Worm (Caenorhabditis elegans): ENCODE measurements around the gene nspb-12.
A peak's percentile ranks its signal among the peaks of the same experiment; 100 is the strongest.

The nspb-12 gene

DNA sequence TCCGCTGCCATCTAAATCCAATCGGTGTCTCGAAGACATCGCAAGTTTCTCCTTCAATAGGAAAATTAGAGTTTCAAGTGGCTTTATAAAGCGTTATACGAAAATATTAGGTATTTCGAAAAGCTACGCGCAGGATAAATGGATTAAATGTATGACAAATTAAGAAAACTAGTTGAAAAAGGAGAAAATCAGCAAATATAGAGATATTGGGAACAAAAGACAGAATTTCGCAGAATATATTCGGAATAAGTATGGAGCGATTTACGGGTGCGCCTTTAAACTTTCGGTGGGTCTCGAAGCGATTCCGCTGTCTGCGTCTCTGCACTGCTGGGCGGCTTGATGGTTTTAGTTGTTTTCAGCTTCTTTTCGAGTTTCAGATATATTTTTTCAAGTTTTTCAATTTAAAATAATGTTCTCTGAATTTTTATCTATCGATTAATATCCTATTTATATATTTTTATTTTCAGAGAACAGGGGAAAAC, 23.1 kb upstream of the nspb-12 start, which contains the start of the genes ddx-15 and ucr-1 (continued):
- TF ChIP-seq ctbp-1 (GFP tag; IDR thresholded peaks at IDR 0.05) = no peak
- TF ChIP-seq F49E8.2 (tag; optimal IDR thresholded peaks at IDR 0.05; ENCODE audit: borderline replicate concordance) = no peak

DNA sequence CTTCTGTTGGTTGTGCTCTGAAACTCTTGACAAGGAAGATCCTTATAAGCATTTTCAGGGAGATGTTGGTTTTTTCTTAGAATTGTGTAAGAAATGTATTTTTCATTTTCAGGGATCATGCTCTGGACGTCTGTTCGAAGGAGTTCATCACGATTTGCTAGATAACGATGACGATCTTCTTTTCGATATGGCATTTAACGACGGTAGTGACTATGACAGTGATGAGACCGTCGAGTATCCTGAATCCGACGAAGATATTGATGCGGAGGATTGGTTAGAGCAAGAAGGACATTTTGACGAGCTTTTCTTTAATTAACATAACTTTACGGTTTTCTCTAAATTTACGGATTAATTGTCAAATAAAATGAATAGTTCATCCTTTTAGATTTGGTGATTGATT, 20.2 kb upstream of the nspb-12 start:
- TF ChIP-seq F10B5.3 (tag; optimal IDR thresholded peaks at IDR 0.05) (no peak), madf-5 (GFP tag; IDR thresholded peaks at IDR 0.05) (no peak), tag-97 (GFP tag; IDR thresholded peaks at IDR 0.05) (no peak), nhr-11 (tag; optimal IDR thresholded peaks at IDR 0.05) (no peak), nhr-237 (tag; optimal IDR thresholded peaks at IDR 0.05) (no peak), pha-4 (GFP tag; IDR thresholded peaks at IDR 0.05) (no peak), pha-4 (tag; optimal IDR thresholded peaks at IDR 0.05) (no peak), ama-1 (optimal IDR thresholded peaks at IDR 0.05) (peak; percentile 64)

ce11 chrIII:5586925-5587324, 18.3 kb upstream of the nspb-12 start, which contains the start of gene F56D2.2:
TSS of gene F56D2.2 (plus strand) at chrIII:5587263.
- TF ChIP-seq tag-97 (GFP tag; IDR thresholded peaks at IDR 0.05) (no peak), lin-15B (tag; optimal IDR thresholded peaks at IDR 0.05) (no peak), zfp-3 (GFP tag; conservative IDR thresholded peaks at IDR 0.05) (no peak), egl-27 (tag; optimal IDR thresholded peaks at IDR 0.05) (no peak), hlh-30 (tag; optimal IDR thresholded peaks at IDR 0.05; ENCODE audit: insufficient read depth) (no peak), nhr-41 (GFP tag; IDR thresholded peaks at IDR 0.05) (no peak), mes-2 (tag; optimal IDR thresholded peaks at IDR 0.05; ENCODE audit: poor library complexity, severe bottlenecking) (peak; percentile 41), D1046.2 (GFP tag; IDR thresholded peaks at IDR 0.05) (no peak), set-16 (GFP tag; IDR thresholded peaks at IDR 0.05) (no peak), fos-1 (tag; optimal IDR thresholded peaks at IDR 0.05) (no peak), F26F4.8 (GFP tag; conservative IDR thresholded peaks at IDR 0.05) (no peak), rbr-2 (tag; optimal IDR thresholded peaks at IDR 0.05) (no peak), dpl-1 (GFP tag; optimal IDR thresholded peaks at IDR 0.05) (peak; percentile 69), ceh-44 (GFP tag; IDR thresholded peaks at IDR 0.05) (no peak)

DNA sequence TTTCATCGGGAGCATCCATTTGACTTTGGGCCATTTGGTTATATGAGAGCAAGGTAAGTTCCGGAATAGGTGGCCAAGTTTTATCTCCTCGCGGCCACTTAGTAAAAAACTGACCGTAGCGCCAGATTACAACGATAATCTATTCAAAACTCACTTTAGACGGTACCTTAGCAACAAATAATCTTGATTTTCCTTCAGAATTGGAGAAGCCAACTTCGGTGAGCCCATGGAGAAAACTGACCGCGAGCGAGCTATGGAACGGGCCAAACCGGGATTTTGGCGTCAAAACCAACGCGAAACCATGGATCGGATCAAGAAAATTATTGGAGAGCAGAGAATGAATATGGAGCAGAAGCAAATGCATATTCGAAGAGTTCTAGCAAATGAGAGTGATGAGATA, 17.1 kb upstream of the nspb-12 start:
- TF ChIP-seq Y105C5A.15 (GFP tag; IDR thresholded peaks at IDR 0.05) = no peak

DNA sequence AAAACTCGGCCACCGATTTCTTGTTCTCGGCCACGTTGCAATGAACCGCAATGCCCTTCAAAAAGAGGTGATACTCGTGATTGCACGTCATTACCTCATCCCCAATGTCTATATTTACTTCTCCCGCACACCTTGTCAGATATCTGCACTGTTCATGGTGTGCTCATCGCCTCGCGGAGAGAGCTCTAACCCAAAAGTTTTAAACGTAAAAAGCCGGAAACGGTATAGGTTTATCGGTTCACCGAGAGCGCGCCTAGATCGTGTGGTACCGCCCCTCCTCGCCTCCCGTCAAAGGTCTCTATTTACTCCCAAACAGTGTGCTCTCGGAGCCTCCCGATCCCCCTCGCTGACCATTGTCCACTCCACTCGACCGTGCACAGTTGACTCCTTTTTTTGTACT, 16.1 kb upstream of the nspb-12 start, which contains the start of gene F56D2.3:
TSS of gene F56D2.3 (plus strand) at position 301 of the 400 bp plus-strand sequence.
- TF ChIP-seq dmd-6 (GFP tag; IDR thresholded peaks at IDR 0.05) (no peak), lim-7 (GFP tag; IDR thresholded peaks at IDR 0.05) (no peak), unc-39 (tag; optimal IDR thresholded peaks at IDR 0.05) (no peak), Y5F2A.4 (GFP tag; optimal IDR thresholded peaks at IDR 0.05) (no peak)

DNA sequence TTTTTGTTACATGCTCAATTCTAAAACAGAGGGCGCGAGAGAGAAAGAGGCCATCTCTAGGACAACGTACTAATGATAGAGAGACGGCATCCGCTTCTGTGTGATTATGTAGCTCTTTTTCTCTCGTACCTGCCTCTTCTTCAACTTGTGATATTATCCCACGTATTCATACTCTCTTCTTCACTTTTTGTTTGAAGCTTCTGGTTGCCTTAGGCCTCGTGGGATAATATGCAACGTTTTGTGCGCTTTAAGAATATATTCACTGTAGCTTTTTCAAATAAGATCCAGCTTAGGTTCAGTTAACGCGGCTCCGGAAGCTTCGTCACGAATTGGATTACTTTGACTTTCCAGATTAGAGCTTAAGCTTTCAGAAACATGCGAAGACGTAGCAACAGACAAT, 14.2 kb upstream of the nspb-12 start, which contains the start of the genes F56D2.8 and uev-2:
TSS of gene F56D2.8 (minus strand) at position 101 of the 400 bp plus-strand sequence.
TSS of gene uev-2 (plus strand) at position 360 of the 400 bp plus-strand sequence.
- TF ChIP-seq D1046.2 (GFP tag; IDR thresholded peaks at IDR 0.05) = no peak
- no peak for TF ChIP-seq nhr-28 (tag; optimal IDR thresholded peaks at IDR 0.05)
- TF ChIP-seq rbr-2 (tag; optimal IDR thresholded peaks at IDR 0.05) = no peak
- no peak for TF ChIP-seq ZK337.2 (GFP tag; IDR thresholded peaks at IDR 0.05)
- no peak for TF ChIP-seq saeg-2 (GFP tag; IDR thresholded peaks at IDR 0.05)
- no peak for TF ChIP-seq nhr-237 (tag; optimal IDR thresholded peaks at IDR 0.05)
- no peak for TF ChIP-seq T20F7.1 (GFP tag; optimal IDR thresholded peaks at IDR 0.05)
- no peak for TF ChIP-seq madf-9 (GFP tag; conservative IDR thresholded peaks at IDR 0.05)
- TF ChIP-seq hlh-30 (tag; optimal IDR thresholded peaks at IDR 0.05; ENCODE audit: insufficient read depth) = no peak
- TF ChIP-seq dpl-1 (GFP tag; optimal IDR thresholded peaks at IDR 0.05) = no peak
- no peak for TF ChIP-seq nhr-42 (GFP tag; IDR thresholded peaks at IDR 0.05)
- no peak for TF ChIP-seq ZK546.5 (tag; optimal IDR thresholded peaks at IDR 0.05)
- TF ChIP-seq nhr-111 (GFP tag; optimal IDR thresholded peaks at IDR 0.05) = no peak
- no peak for TF ChIP-seq daf-8 (GFP tag; IDR thresholded peaks at IDR 0.05)
- TF ChIP-seq Y105C5A.15 (GFP tag; IDR thresholded peaks at IDR 0.05) = no peak
